Fruit fly (Drosophila melanogaster) whole organism, embryonic: Measurements from ENCODE around the gene Spec2.

Experiments
- Awh ChIP-seq: fragments of 200-800 bp; sonication (Bioruptor generic); IDR thresholded peaks from 2 replicates; pipeline ENCODE4, ENCODE4 v1.3.6; 2022; ENCODE audit warnings: missing biosample characterization, missing genetic modification characterization
- C15 ChIP-seq: fragments of 200-800 bp; sonication (Bioruptor generic); IDR thresholded peaks from 3 replicates; pipeline ENCODE4 v1.3.6; 2022; ENCODE audit warnings: missing biosample characterization, missing genetic modification characterization
- CG11560 ChIP-seq: fragments of 200-800 bp; sonication (Bioruptor generic); IDR thresholded peaks from 3 replicates; pipeline ENCODE4 v1.3.6; 2022; ENCODE audit warnings: missing biosample characterization, missing genetic modification characterization
- CG1233 ChIP-seq: fragments of 200-800 bp; sonication (Bioruptor generic); optimal IDR thresholded peaks from 4 replicates; lab custom pipeline; 2018; ENCODE audit warnings: missing biosample characterization, mild to moderate bottlenecking, missing genetic modification characterization
- CG12942 ChIP-seq: fragments of 200-800 bp; sonication (Bioruptor generic); optimal IDR thresholded peaks from 3 replicates; lab custom pipeline; 2016; ENCODE audit warnings: missing biosample characterization, missing genetic modification characterization
- CG14710 ChIP-seq: fragments of 200-800 bp; sonication (Bioruptor generic); optimal IDR thresholded peaks from 3 replicates; lab custom pipeline; 2019; ENCODE audit warnings: missing biosample characterization, mild to moderate bottlenecking, missing genetic modification characterization, moderate library complexity
- CG15479 ChIP-seq: fragments of 200-800 bp; sonication (Bioruptor generic); optimal IDR thresholded peaks from 3 replicates; lab custom pipeline; 2019; ENCODE audit warnings: missing biosample characterization, mild to moderate bottlenecking, missing genetic modification characterization, moderate library complexity
- CG15514 ChIP-seq: fragments of 200-800 bp; sonication (Bioruptor generic); optimal IDR thresholded peaks from 3 replicates; lab custom pipeline; 2017; ENCODE audit warnings: missing biosample characterization, missing genetic modification characterization, mild to moderate bottlenecking, moderate library complexity, missing genetic modification reagents
- CG1603 ChIP-seq: fragments of 200-800 bp; sonication (Bioruptor generic); optimal IDR thresholded peaks from 2 replicates; lab custom pipeline; 2019; ENCODE audit warnings: missing biosample characterization, mild to moderate bottlenecking, missing genetic modification characterization, moderate library complexity
- CG16815 ChIP-seq: fragments of 200-800 bp; sonication (Bioruptor generic); optimal IDR thresholded peaks from 3 replicates; lab custom pipeline; 2017; ENCODE audit warnings: missing biosample characterization, mild to moderate bottlenecking, missing genetic modification characterization
- CG17385 ChIP-seq: fragments of 200-800 bp; sonication (Bioruptor generic); optimal IDR thresholded peaks from 3 replicates; lab custom pipeline; 2018; ENCODE audit warnings: missing biosample characterization, mild to moderate bottlenecking, missing genetic modification characterization
- CG17802 ChIP-seq: fragments of 200-800 bp; sonication (Bioruptor generic); optimal IDR thresholded peaks from 2 replicates; lab custom pipeline; 2018; ENCODE audit warnings: missing biosample characterization, mild to moderate bottlenecking, missing genetic modification characterization, moderate library complexity
- CG18262 ChIP-seq: fragments of 200-800 bp; optimal IDR thresholded peaks from 3 replicates; lab custom pipeline; 2019; ENCODE audit warnings: missing biosample characterization, mild to moderate bottlenecking, missing genetic modification characterization, moderate library complexity
- CG18476 ChIP-seq: fragments of 200-800 bp; sonication (Bioruptor generic); optimal IDR thresholded peaks from 2 replicates; lab custom pipeline; 2016; ENCODE audit warnings: missing biosample characterization, mild to moderate bottlenecking, missing genetic modification characterization
- CG2129 ChIP-seq: fragments of 200-800 bp; sonication (Bioruptor generic); IDR thresholded peaks from 2 replicates; pipeline ENCODE4 v1.3.6; 2022; ENCODE audit warnings: missing biosample characterization, missing genetic modification characterization; ENCODE audit not compliant: partially characterized antibody
- CG2678 ChIP-seq: fragments of 200-800 bp; sonication (Bioruptor generic); optimal IDR thresholded peaks from 3 replicates; lab custom pipeline; 2019; ENCODE audit warnings: missing biosample characterization, mild to moderate bottlenecking, missing genetic modification characterization, moderate library complexity
- CG3995 ChIP-seq: fragments of 200-800 bp; sonication (Bioruptor generic); optimal IDR thresholded peaks from 3 replicates; lab custom pipeline; 2016; ENCODE audit warnings: missing biosample characterization, missing genetic modification characterization
- CG43689 ChIP-seq: fragments of 200-800 bp; sonication (Bioruptor generic); IDR thresholded peaks from 2 replicates; pipeline ENCODE4 v1.3.6; 2022; ENCODE audit warnings: missing biosample characterization, missing genetic modification characterization
- Dip3 ChIP-seq: fragments of 200-800 bp; sonication (Bioruptor generic); optimal IDR thresholded peaks from 3 replicates; lab custom pipeline; 2016; ENCODE audit warnings: missing biosample characterization, missing genetic modification characterization
- Dll ChIP-seq: fragments of 200-800 bp; sonication (Bioruptor generic); IDR thresholded peaks from 4 replicates; pipeline ENCODE4 v1.3.6; 2022; ENCODE audit warnings: missing biosample characterization, missing genetic modification characterization; ENCODE audit not compliant: partially characterized antibody
- Fer1 ChIP-seq: fragments of 200-800 bp; sonication (Bioruptor generic); optimal IDR thresholded peaks from 2 replicates; lab custom pipeline; 2017; ENCODE audit warnings: missing biosample characterization, mild to moderate bottlenecking, missing genetic modification characterization
- Gug ChIP-seq: fragments of 200-800 bp; sonication (Bioruptor generic); IDR thresholded peaks from 4 replicates; pipeline ENCODE4 v1.3.6; 2022; ENCODE audit warnings: missing biosample characterization, missing genetic modification characterization
- H2.0 ChIP-seq: fragments of 200-800 bp; sonication (Bioruptor generic); IDR thresholded peaks from 2 replicates; pipeline ENCODE4 v1.3.6; 2022; ENCODE audit warnings: missing biosample characterization, missing genetic modification characterization
- Hand ChIP-seq: fragments of 200-800 bp; sonication (Bioruptor generic); optimal IDR thresholded peaks from 2 replicates; lab custom pipeline; 2017; ENCODE audit warnings: mild to moderate bottlenecking, missing biosample characterization, missing genetic modification reagents, missing genetic modification characterization
- HmgZ ChIP-seq: fragments of 200-800 bp; sonication (Bioruptor generic); optimal IDR thresholded peaks from 2 replicates; lab custom pipeline; 2018; ENCODE audit warnings: missing biosample characterization, mild to moderate bottlenecking, missing genetic modification characterization
- Hr78 ChIP-seq, 2 experiments: fragments of 200-800 bp in 1 of 2; fragments of >200 bp in 1 of 2; sonication (Bioruptor generic) in 1 of 2; optimal IDR thresholded peaks; 2 replicates each; lab custom pipeline; 2017 to 2019; ENCODE audit warnings: missing biosample characterization in 2 of 2, missing genetic modification characterization in 2 of 2, mild to moderate bottlenecking in 1 of 2, moderate library complexity in 1 of 2
- Mes4 ChIP-seq: fragments of 200-800 bp; sonication (Bioruptor generic); optimal IDR thresholded peaks from 2 replicates; lab custom pipeline; 2016; ENCODE audit warnings: missing biosample characterization, missing genetic modification characterization
- Six4 ChIP-seq: fragments of 200-800 bp; sonication (Bioruptor generic); optimal IDR thresholded peaks from 2 replicates; lab custom pipeline; 2016; ENCODE audit warnings: missing biosample characterization, missing genetic modification characterization
- Sox102F ChIP-seq: fragments of 200-800 bp; sonication (Bioruptor generic); optimal IDR thresholded peaks from 2 replicates; lab custom pipeline; 2018; ENCODE audit warnings: missing biosample characterization, mild to moderate bottlenecking, missing genetic modification characterization, moderate library complexity
- Stat92E ChIP-seq, 3 experiments: fragments of >200 bp in 2 of 3; fragments of 200-800 bp in 1 of 3; sonication (Bioruptor generic) in 1 of 3; optimal IDR thresholded peaks; 2 replicates each; lab custom pipeline; 2017 to 2019; ENCODE audit warnings: missing biosample characterization in 3 of 3, missing genetic modification characterization in 3 of 3, mild to moderate bottlenecking in 1 of 3, moderate library complexity in 1 of 3
- cas ChIP-seq: fragments of 200-800 bp; sonication (Bioruptor generic); IDR thresholded peaks from 2 replicates; pipeline ENCODE4 v1.3.6; 2022; ENCODE audit warnings: missing biosample characterization, missing genetic modification characterization
- chif ChIP-seq, 2 experiments: fragments of 200-800 bp; sonication (Bioruptor generic); optimal IDR thresholded peaks; 3 replicates each; lab custom pipeline; 2016; ENCODE audit warnings: missing biosample characterization in 2 of 2, missing genetic modification characterization in 2 of 2
- dm ChIP-seq: fragments of 200-800 bp; sonication (Bioruptor generic); optimal IDR thresholded peaks from 3 replicates; lab custom pipeline; 2016; ENCODE audit warnings: missing biosample characterization, missing genetic modification characterization
- ems ChIP-seq: fragments of 200-800 bp; sonication (Bioruptor generic); optimal IDR thresholded peaks from 3 replicates; lab custom pipeline; 2016; ENCODE audit warnings: missing biosample characterization, missing genetic modification characterization
- insv ChIP-seq, 2 experiments: fragments of 200-800 bp; sonication (Bioruptor generic); optimal IDR thresholded peaks; 3 replicates each; lab custom pipeline; 2016 to 2018; ENCODE audit warnings: missing biosample characterization in 2 of 2, missing genetic modification characterization in 2 of 2
- jumu ChIP-seq: fragments of 200-800 bp; sonication (Bioruptor generic); optimal IDR thresholded peaks from 3 replicates; lab custom pipeline; 2016; ENCODE audit warnings: missing biosample characterization, missing genetic modification characterization
- lbe ChIP-seq: fragments of 200-800 bp; sonication (Bioruptor generic); optimal IDR thresholded peaks from 2 replicates; lab custom pipeline; 2016; ENCODE audit warnings: missing biosample characterization, mild to moderate bottlenecking, missing genetic modification characterization
- nerfin-1 ChIP-seq: fragments of 200-800 bp; sonication (Bioruptor generic); optimal IDR thresholded peaks from 3 replicates; lab custom pipeline; 2019; ENCODE audit warnings: missing biosample characterization, mild to moderate bottlenecking, missing genetic modification characterization, moderate library complexity
- nmo ChIP-seq: fragments of 200-800 bp; sonication (Bioruptor generic); optimal IDR thresholded peaks from 2 replicates; lab custom pipeline; 2018; ENCODE audit warnings: missing biosample characterization, mild to moderate bottlenecking, missing genetic modification characterization, moderate library complexity
- psq ChIP-seq: fragments of 200-800 bp; sonication (Bioruptor generic); optimal IDR thresholded peaks from 2 replicates; lab custom pipeline; 2017; ENCODE audit warnings: missing biosample characterization, missing genetic modification characterization
- pum ChIP-seq: fragments of 200-800 bp; sonication (Bioruptor generic); optimal IDR thresholded peaks from 2 replicates; lab custom pipeline; 2016; ENCODE audit warnings: missing biosample characterization, missing genetic modification characterization
- ro ChIP-seq: fragments of 200-800 bp; sonication (Bioruptor generic); IDR thresholded peaks from 2 replicates; pipeline ENCODE4 v1.3.6; 2022; ENCODE audit warnings: missing biosample characterization, missing genetic modification characterization
- sna ChIP-seq: fragments of 200-800 bp; sonication (Bioruptor generic); IDR thresholded peaks from 2 replicates; pipeline ENCODE4 v1.3.6; 2022; ENCODE audit warnings: missing biosample characterization, missing genetic modification characterization; ENCODE audit not compliant: partially characterized antibody
- sug ChIP-seq: fragments of 200-800 bp; optimal IDR thresholded peaks from 2 replicates; lab custom pipeline; 2019; ENCODE audit warnings: missing biosample characterization, mild to moderate bottlenecking, missing genetic modification characterization, moderate library complexity
- tll ChIP-seq, 2 experiments: fragments of 200-800 bp in 1 of 2; fragments of >200 bp in 1 of 2; sonication (Bioruptor generic) in 1 of 2; optimal IDR thresholded peaks; 2 replicates each; lab custom pipeline; 2017 to 2019; ENCODE audit warnings: missing biosample characterization in 2 of 2, missing genetic modification characterization in 2 of 2, mild to moderate bottlenecking in 1 of 2, moderate library complexity in 1 of 2
- twi ChIP-seq: fragments of 200-800 bp; optimal IDR thresholded peaks from 2 replicates; lab custom pipeline; 2019; ENCODE audit warnings: missing biosample characterization, mild to moderate bottlenecking, missing genetic modification characterization, moderate library complexity
- zen ChIP-seq: fragments of 200-800 bp; sonication (Bioruptor generic); optimal IDR thresholded peaks from 3 replicates; lab custom pipeline; 2018; ENCODE audit warnings: missing biosample characterization, mild to moderate bottlenecking, missing genetic modification characterization, moderate library complexity

The Spec2 gene

dm6 chr3R:5601044-5601523 lies 22.8 kb downstream of the Spec2 start, which contains the start of the genes kra and SecS (continued):
- no peak for TF ChIP-seq CG2129 (GFP tag; lab: Robert Waterston, UW)
- peak in 1 of 2 experiments; percentile 44 for TF ChIP-seq insv (GFP tag; optimal IDR thresholded peaks at IDR 0.05; lab: Kevin White, UChicago)
- TF ChIP-seq twi (tag; lab: Kevin White, UChicago), result peak; percentile 27
- TF ChIP-seq Mes4 (GFP tag; lab: Kevin White, UChicago), result no peak
- TF ChIP-seq CG3995 (GFP tag; lab: Kevin White, UChicago), result peak; percentile 43
- TF ChIP-seq CG18262, result peak; percentile 27
- peak; percentile 12 for TF ChIP-seq zen
- peak; percentile 47 for TF ChIP-seq nerfin-1
- no peak for TF ChIP-seq CG43689
- peak; percentile 23 for TF ChIP-seq CG16815 (GFP tag; lab: Kevin White, UChicago)
- TF ChIP-seq ro (GFP tag; lab: Robert Waterston, UW), result no peak
- no peak for TF ChIP-seq Hand (GFP tag; lab: Kevin White, UChicago)
- peak; percentile 52 for TF ChIP-seq CG18476
- peak; percentile 63 for TF ChIP-seq HmgZ (tag; lab: Kevin White, UChicago)
- peak; percentile 41 to 53 for TF ChIP-seq chif (GFP tag; optimal IDR thresholded peaks at IDR 0.05; lab: Kevin White, UChicago)
- no peak for TF ChIP-seq psq (GFP tag; lab: Kevin White, UChicago)
- no peak for TF ChIP-seq C15 (GFP tag; lab: Robert Waterston, UW)
- TF ChIP-seq dm (GFP tag; lab: Kevin White, UChicago), result no peak
- peak; percentile 41 for TF ChIP-seq CG12942
- peak; percentile 36 for TF ChIP-seq CG1233
- no peak for TF ChIP-seq Awh (GFP tag; lab: Robert Waterston, UW)
- TF ChIP-seq cas, result no peak
- no peak for TF ChIP-seq H2.0 (GFP tag; lab: Robert Waterston, UW)
- TF ChIP-seq ems (GFP tag; lab: Kevin White, UChicago), result peak; percentile 45
- peak; percentile 48 for TF ChIP-seq CG17385
- TF ChIP-seq Hr78 (GFP tag; optimal IDR thresholded peaks at IDR 0.05; lab: Kevin White, UChicago), result no peak
- peak; percentile 25; the same call in 1 of the 4 replicates for TF ChIP-seq Gug
- TF ChIP-seq nmo, result peak; percentile 75
- peak; percentile 83 for TF ChIP-seq CG15514 (GFP tag; lab: Kevin White, UChicago)
- peak; percentile 52 for TF ChIP-seq pum (GFP tag; lab: Kevin White, UChicago)
- peak; percentile 68 for TF ChIP-seq Fer1
- peak; percentile 86 for TF ChIP-seq CG1603
- no peak for TF ChIP-seq sna (GFP tag; lab: Robert Waterston, UW)
- peak; percentile 86 for TF ChIP-seq CG14710 (tag; lab: Kevin White, UChicago)
- TF ChIP-seq Sox102F (GFP tag; lab: Kevin White, UChicago), result no peak
- peak; percentile 48 for TF ChIP-seq Dip3 (GFP tag; lab: Kevin White, UChicago)
- no peak for TF ChIP-seq CG17802
- no peak for TF ChIP-seq Dll
- peak; percentile 37 for TF ChIP-seq sug
- TF ChIP-seq CG2678 (tag; lab: Kevin White, UChicago), result peak; percentile 67
- TF ChIP-seq Stat92E (GFP tag; optimal IDR thresholded peaks at IDR 0.05; lab: Kevin White, UChicago), result no peak
- TF ChIP-seq lbe, result peak; percentile 47
- TF ChIP-seq jumu, result peak; percentile 48
- peak; percentile 30 for TF ChIP-seq Six4 (GFP tag; lab: Kevin White, UChicago)
- TF ChIP-seq tll (GFP tag; optimal IDR thresholded peaks at IDR 0.05; lab: Kevin White, UChicago), result peak; percentile 43 to 92
- TF ChIP-seq CG11560, result no peak
- TF ChIP-seq CG15479 (GFP tag; lab: Kevin White, UChicago), result no peak
